Fruit fly (Drosophila melanogaster) whole organism: Measurements from ENCODE around the gene ttk.

ENCODE experiments used
- EcR ChIP-seq, 2 experiments: fragments of >200 bp; optimal IDR thresholded peaks; 2 replicates each; lab custom pipeline; 2017; ENCODE audit warnings: missing biosample characterization in 2 of 2, missing genetic modification characterization in 2 of 2, missing genetic modification reagents in 2 of 2
- psq ChIP-seq: fragments of >200 bp; optimal IDR thresholded peaks from 2 replicates; lab custom pipeline; 2017
- usp ChIP-seq: fragments of >200 bp; optimal IDR thresholded peaks from 2 replicates; lab custom pipeline; 2017; ENCODE audit warnings: missing biosample characterization, missing genetic modification characterization, mixed read lengths

DNA sequence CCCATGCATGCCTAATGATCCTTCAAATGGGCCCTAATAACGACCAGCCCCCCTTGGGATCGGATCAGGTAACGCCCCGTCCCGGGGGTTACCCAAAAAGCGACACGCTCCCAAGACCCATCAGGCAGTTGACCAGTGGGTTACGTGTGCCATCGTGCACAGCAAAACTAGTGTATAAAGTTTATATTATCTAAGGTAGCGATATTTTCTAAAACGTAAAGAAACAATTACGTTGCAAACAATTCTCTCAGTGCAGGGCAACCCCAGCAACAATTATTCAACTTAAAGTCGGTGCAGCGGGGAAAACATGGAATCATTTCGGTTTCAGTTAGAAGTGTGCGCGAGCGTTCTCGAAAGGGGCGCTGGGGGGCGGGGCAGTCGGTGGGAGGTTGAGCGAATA lies 1.1 kb upstream of the ttk start:
- TF ChIP-seq usp (GFP tag; lab: Kevin White, UChicago) (no peak), EcR (GFP tag; optimal IDR thresholded peaks at IDR 0.05; lab: Kevin White, UChicago) (no peak), psq (lab: Kevin White, UChicago) (no peak)
